Worm (Caenorhabditis elegans) whole organism, L4/young adult: ENCODE measurements around the gene ula-1.

Experiments used
- W03F9.2 ChIP-seq: fragments of 150-350 bp; optimal IDR thresholded peaks from 2 replicates; lab custom pipeline; 2014; ENCODE audit warnings: missing biosample characterization, missing genetic modification characterization
- dao-5 ChIP-seq: sonication (generic microtip); optimal IDR thresholded peaks from 2 replicates; lab custom pipeline; 2016; ENCODE audit warnings: missing genotype, missing genetic modification characterization, moderate library complexity, missing compliant biosample characterization
- him-1 ChIP-seq: sonication (generic microtip); optimal IDR thresholded peaks from 2 replicates; lab custom pipeline; 2016; ENCODE audit warnings: missing genotype, missing genetic modification reagents, missing genetic modification characterization, missing compliant biosample characterization

ula-1 gene

ce11 chrIII:4883429-4883828, 36.7 kb downstream of the ula-1 start, which contains the start of gene clec-5:
Gene clec-5, minus strand, starts transcription at chrIII:4883606.
- TF ChIP-seq W03F9.2 (tag; lab: Kevin White, UChicago), result no peak
- TF ChIP-seq dao-5 (tag; lab: Kevin White, UChicago), result no peak
- TF ChIP-seq him-1 (tag; lab: Kevin White, UChicago), result no peak

ce11 chrIII:4881955-4882354, 38.2 kb downstream of the ula-1 start:
- TF ChIP-seq him-1 (tag; lab: Kevin White, UChicago) (no peak), W03F9.2 (tag; lab: Kevin White, UChicago) (no peak), dao-5 (tag; lab: Kevin White, UChicago) (no peak)

ce11 chrIII:4879445-4879844, 40.7 kb downstream of the ula-1 start, which contains the start of gene C35D10.1:
Gene C35D10.1, plus strand, starts transcription at chrIII:4879745.
- no peak for TF ChIP-seq him-1 (tag; lab: Kevin White, UChicago)

ce11 chrIII:4878281-4878680, 41.8 kb downstream of the ula-1 start, which contains the start of the genes tost-1 and arx-6:
Gene tost-1, minus strand, starts transcription at chrIII:4878311.
Gene arx-6, plus strand, starts transcription at chrIII:4878658.
- TF ChIP-seq him-1 (tag; lab: Kevin White, UChicago), result no peak
- TF ChIP-seq dao-5 (tag; lab: Kevin White, UChicago), result no peak
- no peak for TF ChIP-seq W03F9.2 (tag; lab: Kevin White, UChicago)

- no peak for TF ChIP-seq W03F9.2 (tag; lab: Kevin White, UChicago)
Observed at ce11 chrIII:4875663-4876062, 44.5 kb downstream of the ula-1 start.

ce11 chrIII:4874671-4875070, 45.5 kb downstream of the ula-1 start, which contains the start of gene C35D10.12:
Gene C35D10.12, minus strand, starts transcription at chrIII:4874771.
- TF ChIP-seq him-1 (tag; lab: Kevin White, UChicago) (no peak), W03F9.2 (tag; lab: Kevin White, UChicago) (no peak), dao-5 (tag; lab: Kevin White, UChicago) (no peak)

ce11 chrIII:4873395-4873794, 46.7 kb downstream of the ula-1 start:
- TF ChIP-seq him-1 (tag; lab: Kevin White, UChicago) (no peak), W03F9.2 (tag; lab: Kevin White, UChicago) (no peak), dao-5 (tag; lab: Kevin White, UChicago) (no peak)

- TF ChIP-seq W03F9.2 (tag; lab: Kevin White, UChicago) (no peak), him-1 (tag; lab: Kevin White, UChicago) (no peak), dao-5 (tag; lab: Kevin White, UChicago) (no peak)
Observed at ce11 chrIII:4870478-4870877, 49.6 kb downstream of the ula-1 start, which contains the start of gene gipc-1. Gene gipc-1, plus strand, starts transcription at chrIII:4870778.

ce11 chrIII:4868643-4869042, 51.5 kb downstream of the ula-1 start, which contains the start of the genes msd-4 and C35D10.3:
Gene msd-4, minus strand, starts transcription at chrIII:4868743.
Gene C35D10.3, plus strand, starts transcription at chrIII:4868921.
- TF ChIP-seq dao-5 (tag; lab: Kevin White, UChicago), result no peak
- no peak for TF ChIP-seq W03F9.2 (tag; lab: Kevin White, UChicago)
- no peak for TF ChIP-seq him-1 (tag; lab: Kevin White, UChicago)
